In genomic region chrX:3381667-3382066, dm6 we compare ENCODE assay signal across 2 fruit fly cellular contexts.
TF ChIP-seq lines count a peak whose summit lies in the region.

No protein-coding gene starts in this region.

TF ChIP-seq in whole organism, embryonic, 481 proteins besides CTCF, POLR2A, EP300 and RAD21 (continued from another document and continues in another):
- TF ChIP-seq CG14965 (GFP tag; optimal IDR thresholded peaks at IDR 0.05; lab: Kevin White, UChicago; ENCODE audit: borderline replicate concordance) (no peak), BtbVII (GFP tag; optimal IDR thresholded peaks at IDR 0.05; lab: Kevin White, UChicago) (peak; percentile 28), luna (GFP tag; optimal IDR thresholded peaks at IDR 0.05; lab: Kevin White, UChicago) (peak; percentile 24), CG18764 (GFP tag; optimal IDR thresholded peaks at IDR 0.05; lab: Kevin White, UChicago) (peak; percentile 46), CrebB (tag; optimal IDR thresholded peaks at IDR 0.05; lab: Kevin White, UChicago) (peak; percentile 33), CG12104 (GFP tag; optimal IDR thresholded peaks at IDR 0.05; lab: Kevin White, UChicago) (peak; percentile 9), CG1832 (GFP tag; optimal IDR thresholded peaks at IDR 0.05; lab: Kevin White, UChicago) (no peak), Lim3 (GFP tag; IDR thresholded peaks at IDR 0.05; lab: Robert Waterston, UW) (no peak), ap (GFP tag; IDR thresholded peaks at IDR 0.05; lab: Robert Waterston, UW) (peak; percentile 57), CG9437 (GFP tag; optimal IDR thresholded peaks at IDR 0.05; lab: Kevin White, UChicago) (peak; percentile 25), GATAe (GFP tag; conservative IDR thresholded peaks at IDR 0.05; lab: Robert Waterston, UW) (no peak), cwo (GFP tag; optimal IDR thresholded peaks at IDR 0.05; lab: Kevin White, UChicago) (peak; percentile 51), Sry-δ (GFP tag; optimal IDR thresholded peaks at IDR 0.05; lab: Kevin White, UChicago) (peak; percentile 18), CG31441 (GFP tag; IDR thresholded peaks at IDR 0.05; lab: Robert Waterston, UW) (peak; percentile 67), Taf1 (GFP tag; IDR thresholded peaks at IDR 0.05; lab: Robert Waterston, UW) (no peak), wor (GFP tag; IDR thresholded peaks at IDR 0.05; lab: Robert Waterston, UW) (peak; percentile 72), CG11398 (GFP tag; optimal IDR thresholded peaks at IDR 0.05; lab: Kevin White, UChicago) (peak; percentile 51), oc (tag; optimal IDR thresholded peaks at IDR 0.05; lab: Kevin White, UChicago) (peak; percentile 82), CoRest (tag; optimal IDR thresholded peaks at IDR 0.05; lab: Kevin White, UChicago) (peak; percentile 76), CG1529 (GFP tag; optimal IDR thresholded peaks at IDR 0.05; lab: Kevin White, UChicago) (peak; percentile 68), tap (tag; optimal IDR thresholded peaks at IDR 0.05; lab: Kevin White, UChicago) (peak; percentile 57), prd (optimal IDR thresholded peaks at IDR 0.05; lab: Kevin White, UChicago) (no peak), prd (GFP tag; IDR thresholded peaks at IDR 0.05; lab: Robert Waterston, UW) (peak; percentile 84), bbx (GFP tag; IDR thresholded peaks at IDR 0.05; lab: Robert Waterston, UW; ENCODE audit: partially characterized antibody) (no peak), zen2 (GFP tag; IDR thresholded peaks at IDR 0.05; lab: Robert Waterston, UW; ENCODE audit: partially characterized antibody) (no peak), Sin3A (optimal IDR thresholded peaks at IDR 0.05; lab: Kevin White, UChicago) (no peak), crc (GFP tag; optimal IDR thresholded peaks at IDR 0.05; lab: Kevin White, UChicago) (peak; percentile 65), danr (GFP tag; IDR thresholded peaks at IDR 0.05; lab: Robert Waterston, UW) (peak; percentile 46; the same call in 1 of the 2 replicates), CG10366 (GFP tag; IDR thresholded peaks at IDR 0.05; lab: Robert Waterston, UW) (peak; percentile 84), Blimp-1 (GFP tag; optimal IDR thresholded peaks at IDR 0.05; lab: Kevin White, UChicago) (peak; percentile 50), CG15696 (tag; optimal IDR thresholded peaks at IDR 0.05; lab: Kevin White, UChicago) (no peak), tll (GFP tag; optimal IDR thresholded peaks at IDR 0.05; lab: Kevin White, UChicago) (no peak), CG10431 (GFP tag; optimal IDR thresholded peaks at IDR 0.05; lab: Kevin White, UChicago) (no peak), sima (GFP tag; optimal IDR thresholded peaks at IDR 0.05; lab: Kevin White, UChicago) (peak; percentile 25), Dip3 (GFP tag; optimal IDR thresholded peaks at IDR 0.05; lab: Kevin White, UChicago) (peak; percentile 74), ATbp (GFP tag; optimal IDR thresholded peaks at IDR 0.05; lab: Kevin White, UChicago) (peak; percentile 71), stc (GFP tag; IDR thresholded peaks at IDR 0.05; lab: Robert Waterston, UW) (peak; percentile 74), TFAM (GFP tag; optimal IDR thresholded peaks at IDR 0.05; lab: Kevin White, UChicago) (no peak), HmgD (GFP tag; optimal IDR thresholded peaks at IDR 0.05; lab: Kevin White, UChicago) (peak; percentile 6), Xrp1 (GFP tag; IDR thresholded peaks at IDR 0.05; lab: Robert Waterston, UW) (peak; percentile 79), CG6683 (GFP tag; optimal IDR thresholded peaks at IDR 0.05; lab: Kevin White, UChicago) (peak; percentile 23), slp2 (GFP tag; optimal IDR thresholded peaks at IDR 0.05; lab: Kevin White, UChicago) (peak; percentile 63), repo (GFP tag; optimal IDR thresholded peaks at IDR 0.05; lab: Kevin White, UChicago) (peak; percentile 44), ro (GFP tag; IDR thresholded peaks at IDR 0.05; lab: Robert Waterston, UW) (no peak), ken (GFP tag; IDR thresholded peaks at IDR 0.05; lab: Robert Waterston, UW) (no peak; the same call in 2 of the 3 replicates), CG3281 (GFP tag; optimal IDR thresholded peaks at IDR 0.05; lab: Kevin White, UChicago) (peak; percentile 12), YL-1 (GFP tag; optimal IDR thresholded peaks at IDR 0.05; lab: Kevin White, UChicago) (no peak), CG17186 (GFP tag; optimal IDR thresholded peaks at IDR 0.05; lab: Kevin White, UChicago) (no peak), CG5245 (GFP tag; optimal IDR thresholded peaks at IDR 0.05; lab: Kevin White, UChicago) (peak; percentile 51), caup (GFP tag; optimal IDR thresholded peaks at IDR 0.05; lab: Kevin White, UChicago; ENCODE audit: severe bottlenecking) (peak; percentile 54), salm (tag; optimal IDR thresholded peaks at IDR 0.05; lab: Kevin White, UChicago) (peak; percentile 37), CG16813 (GFP tag; IDR thresholded peaks at IDR 0.05; lab: Robert Waterston, UW; ENCODE audit: partially characterized antibody) (no peak), Bteb2 (GFP tag; optimal IDR thresholded peaks at IDR 0.05; lab: Kevin White, UChicago) (peak; percentile 56), esg (GFP tag; conservative IDR thresholded peaks at IDR 0.05; lab: Robert Waterston, UW) (peak; percentile 79), otp (GFP tag; IDR thresholded peaks at IDR 0.05; lab: Robert Waterston, UW) (peak; percentile 71; the same call in 1 of the 3 replicates), CG33213 (GFP tag; optimal IDR thresholded peaks at IDR 0.05; lab: Kevin White, UChicago) (peak; percentile 32), CG17829 (tag; optimal IDR thresholded peaks at IDR 0.05; lab: Kevin White, UChicago) (peak; percentile 60), CG8924 (tag; optimal IDR thresholded peaks at IDR 0.05; lab: Kevin White, UChicago) (peak; percentile 72), lilli (GFP tag; optimal IDR thresholded peaks at IDR 0.05; lab: Kevin White, UChicago) (peak; percentile 68), hth (optimal IDR thresholded peaks at IDR 0.05; lab: Kevin White, UChicago) (no peak), CG9797 (GFP tag; optimal IDR thresholded peaks at IDR 0.05; lab: Kevin White, UChicago) (no peak), lbe (GFP tag; optimal IDR thresholded peaks at IDR 0.05; lab: Kevin White, UChicago) (peak; percentile 84), aop (GFP tag; IDR thresholded peaks at IDR 0.05; lab: Robert Waterston, UW) (no peak), chinmo (GFP tag; IDR thresholded peaks at IDR 0.05; lab: Robert Waterston, UW; ENCODE audit: partially characterized antibody) (no peak), Hr3 (GFP tag; optimal IDR thresholded peaks at IDR 0.05; lab: Kevin White, UChicago) (peak; percentile 62), psq (GFP tag; optimal IDR thresholded peaks at IDR 0.05; lab: Kevin White, UChicago) (peak; percentile 27)

TF ChIP-seq in whole organism, prepupa, 60 proteins besides CTCF, POLR2A, EP300 and RAD21 (continued from another document):
- TF ChIP-seq CG10631 (GFP tag; optimal IDR thresholded peaks at IDR 0.05; lab: Kevin White, UChicago) (peak; percentile 98), fkh (GFP tag; optimal IDR thresholded peaks at IDR 0.05; lab: Kevin White, UChicago) (no peak), CG8119 (GFP tag; IDR thresholded peaks at IDR 0.05; lab: Robert Waterston, UW) (peak; percentile 98), spab (GFP tag; optimal IDR thresholded peaks at IDR 0.05; lab: Kevin White, UChicago) (peak; percentile 93), Ets21C (GFP tag; optimal IDR thresholded peaks at IDR 0.05; lab: Kevin White, UChicago) (peak; percentile 94), CG15336 (GFP tag; IDR thresholded peaks at IDR 0.05; lab: Robert Waterston, UW) (peak; percentile 98), Met (GFP tag; optimal IDR thresholded peaks at IDR 0.05; lab: Kevin White, UChicago) (peak; percentile 96), OdsH (GFP tag; optimal IDR thresholded peaks at IDR 0.05; lab: Kevin White, UChicago) (peak; percentile 98)
